Fruit fly (Drosophila melanogaster) whole organism, embryonic: Measurements from ENCODE around the gene Dhod.

Experiments
- Awh ChIP-seq: fragments of 200-800 bp; sonication (Bioruptor generic); IDR thresholded peaks from 2 replicates; pipeline ENCODE4, ENCODE4 v1.3.6; 2022; ENCODE audit warnings: missing biosample characterization, missing genetic modification characterization
- B-H2 ChIP-seq: fragments of 200-800 bp; sonication (Bioruptor generic); optimal IDR thresholded peaks from 2 replicates; lab custom pipeline; 2018; ENCODE audit warnings: missing biosample characterization, mild to moderate bottlenecking, missing genetic modification characterization
- Blimp-1 ChIP-seq: fragments of 200-800 bp; sonication (Bioruptor generic); optimal IDR thresholded peaks from 3 replicates; lab custom pipeline; 2018; ENCODE audit warnings: missing biosample characterization, missing genetic modification characterization, mild to moderate bottlenecking, moderate library complexity, missing genetic modification reagents
- CG10543 ChIP-seq: fragments of 200-800 bp; sonication (Bioruptor generic); optimal IDR thresholded peaks from 3 replicates; lab custom pipeline; 2017; ENCODE audit warnings: missing biosample characterization, mild to moderate bottlenecking, missing genetic modification characterization, moderate library complexity
- CG10565 ChIP-seq: fragments of 200-800 bp; sonication (Bioruptor generic); optimal IDR thresholded peaks from 3 replicates; lab custom pipeline; 2016; ENCODE audit warnings: missing biosample characterization, mild to moderate bottlenecking, missing genetic modification characterization
- CG14667 ChIP-seq: fragments of 200-800 bp; sonication (Bioruptor generic); IDR thresholded peaks from 2 replicates; pipeline ENCODE4 v1.3.6; 2022; ENCODE audit warnings: missing biosample characterization, missing genetic modification characterization
- CG15696 ChIP-seq: fragments of 200-800 bp; sonication (Bioruptor generic); optimal IDR thresholded peaks from 2 replicates; lab custom pipeline; 2019; ENCODE audit warnings: missing biosample characterization, mild to moderate bottlenecking, missing genetic modification characterization, moderate library complexity
- CG17385 ChIP-seq: fragments of 200-800 bp; sonication (Bioruptor generic); optimal IDR thresholded peaks from 3 replicates; lab custom pipeline; 2018; ENCODE audit warnings: missing biosample characterization, mild to moderate bottlenecking, missing genetic modification characterization
- CG17568 ChIP-seq: fragments of 200-800 bp; sonication (Bioruptor generic); optimal IDR thresholded peaks from 2 replicates; lab custom pipeline; 2018; ENCODE audit warnings: missing biosample characterization, mild to moderate bottlenecking, missing genetic modification characterization, moderate library complexity
- CG18262 ChIP-seq: fragments of 200-800 bp; optimal IDR thresholded peaks from 3 replicates; lab custom pipeline; 2019; ENCODE audit warnings: missing biosample characterization, mild to moderate bottlenecking, missing genetic modification characterization, moderate library complexity
- CG18764 ChIP-seq: fragments of 200-800 bp; sonication (Bioruptor generic); optimal IDR thresholded peaks from 3 replicates; lab custom pipeline; 2016; ENCODE audit warnings: missing biosample characterization, missing genetic modification characterization
- CG34224 ChIP-seq: fragments of 200-800 bp; sonication (Bioruptor generic); IDR thresholded peaks from 3 replicates; pipeline ENCODE4 v1.3.6; 2022; ENCODE audit warnings: missing biosample characterization, missing genetic modification characterization; ENCODE audit not compliant: partially characterized antibody
- CG4424 ChIP-seq: fragments of 200-800 bp; sonication (Bioruptor generic); optimal IDR thresholded peaks from 3 replicates; lab custom pipeline; 2016; ENCODE audit warnings: missing biosample characterization, missing genetic modification characterization
- CG6765 ChIP-seq: fragments of 200-800 bp; sonication (Bioruptor generic); optimal IDR thresholded peaks from 3 replicates; lab custom pipeline; 2017; ENCODE audit warnings: missing biosample characterization, mild to moderate bottlenecking, missing genetic modification characterization
- CG7372 ChIP-seq: fragments of 200-800 bp; sonication (Bioruptor generic); IDR thresholded peaks from 2 replicates; pipeline ENCODE4 v1.3.6; 2022; ENCODE audit warnings: missing biosample characterization, missing genetic modification characterization
- CG7556 ChIP-seq: fragments of 200-800 bp; sonication (Bioruptor generic); optimal IDR thresholded peaks from 2 replicates; lab custom pipeline; 2017; ENCODE audit warnings: missing biosample characterization, mild to moderate bottlenecking, missing genetic modification characterization
- CG8290 ChIP-seq, 3 experiments: fragments of 200-800 bp; sonication (Bioruptor generic); optimal IDR thresholded peaks; 2 replicates each; lab custom pipeline; 2016 to 2019; ENCODE audit warnings: missing biosample characterization in 3 of 3, missing genetic modification characterization in 3 of 3, mild to moderate bottlenecking in 2 of 3, moderate library complexity in 1 of 3
- CG9797 ChIP-seq: fragments of 200-800 bp; sonication (Bioruptor generic); optimal IDR thresholded peaks from 3 replicates; lab custom pipeline; 2018; ENCODE audit warnings: missing biosample characterization, mild to moderate bottlenecking, missing genetic modification characterization
- Doc3 ChIP-seq: fragments of 200-800 bp; sonication (Bioruptor generic); IDR thresholded peaks from 3 replicates; pipeline ENCODE4 v1.3.6; 2022; ENCODE audit warnings: missing biosample characterization, missing genetic modification characterization; ENCODE audit not compliant: partially characterized antibody
- Fer1 ChIP-seq: fragments of 200-800 bp; sonication (Bioruptor generic); optimal IDR thresholded peaks from 2 replicates; lab custom pipeline; 2017; ENCODE audit warnings: missing biosample characterization, mild to moderate bottlenecking, missing genetic modification characterization
- Hr3 ChIP-seq: fragments of 200-800 bp; sonication (Bioruptor generic); optimal IDR thresholded peaks from 3 replicates; lab custom pipeline; 2016; ENCODE audit warnings: missing biosample characterization, missing genetic modification characterization
- NC2β ChIP-seq: fragments of 200-800 bp; sonication (Bioruptor generic); optimal IDR thresholded peaks from 2 replicates; lab custom pipeline; 2016; ENCODE audit warnings: missing biosample characterization, missing genetic modification characterization
- Neu2 ChIP-seq: fragments of 200-800 bp; sonication (Bioruptor generic); optimal IDR thresholded peaks from 3 replicates; lab custom pipeline; 2016; ENCODE audit warnings: missing biosample characterization, missing genetic modification characterization, borderline replicate concordance
- Nf-YB ChIP-seq: fragments of 200-800 bp; sonication (Bioruptor generic); optimal IDR thresholded peaks from 3 replicates; lab custom pipeline; 2019; ENCODE audit warnings: missing biosample characterization, mild to moderate bottlenecking, missing genetic modification characterization, moderate library complexity
- Pdp1 ChIP-seq, 2 experiments: fragments of 200-800 bp; sonication (Bioruptor generic); optimal IDR thresholded peaks; 3 replicates each; lab custom pipeline; 2016; ENCODE audit warnings: missing biosample characterization in 2 of 2, missing genetic modification characterization in 2 of 2, mild to moderate bottlenecking in 1 of 2, moderate library complexity in 1 of 2
- Rfx ChIP-seq: fragments of 200-800 bp; sonication (Bioruptor generic); IDR thresholded peaks from 2 replicates; pipeline ENCODE4 v1.3.6; 2022; ENCODE audit warnings: missing biosample characterization, missing genetic modification characterization
- Side ChIP-seq: fragments of 200-800 bp; sonication (Bioruptor generic); optimal IDR thresholded peaks from 2 replicates; lab custom pipeline; 2016; ENCODE audit warnings: missing biosample characterization, missing genetic modification characterization
- Sry-δ ChIP-seq: fragments of 200-800 bp; sonication (Bioruptor generic); optimal IDR thresholded peaks from 2 replicates; lab custom pipeline; 2016; ENCODE audit warnings: missing biosample characterization, missing genetic modification characterization
- al ChIP-seq: fragments of 200-800 bp; sonication (Bioruptor generic); IDR thresholded peaks from 2 replicates; pipeline ENCODE4 v1.3.6; 2022; ENCODE audit warnings: missing biosample characterization, missing genetic modification characterization
- ap ChIP-seq: fragments of 200-800 bp; sonication (Bioruptor generic); IDR thresholded peaks from 2 replicates; pipeline ENCODE4 v1.3.6; 2022; ENCODE audit warnings: missing biosample characterization, missing genetic modification characterization
- ato ChIP-seq: fragments of 200-800 bp; sonication (Bioruptor generic); IDR thresholded peaks from 2 replicates; pipeline ENCODE4 v1.3.6; 2022; ENCODE audit warnings: missing biosample characterization, missing genetic modification characterization; ENCODE audit not compliant: partially characterized antibody
- bsh ChIP-seq, 2 experiments: fragments of 200-800 bp; sonication (Bioruptor generic); optimal IDR thresholded peaks; 2 replicates each; lab custom pipeline; 2017 to 2018; ENCODE audit warnings: mild to moderate bottlenecking in 2 of 2, missing biosample characterization in 2 of 2, missing genetic modification characterization in 2 of 2, moderate library complexity in 1 of 2
- dimm ChIP-seq: fragments of 200-800 bp; sonication (Bioruptor generic); IDR thresholded peaks from 2 replicates; pipeline ENCODE4 v1.3.6; 2022; ENCODE audit warnings: missing biosample characterization, missing genetic modification characterization
- dmrt11E ChIP-seq: fragments of 200-800 bp; sonication (Bioruptor generic); optimal IDR thresholded peaks from 3 replicates; lab custom pipeline; 2018; ENCODE audit warnings: missing biosample characterization, mild to moderate bottlenecking, missing genetic modification characterization, moderate library complexity
- dmrt99B ChIP-seq: fragments of 200-800 bp; sonication (Bioruptor generic); optimal IDR thresholded peaks from 2 replicates; lab custom pipeline; 2018; ENCODE audit warnings: missing biosample characterization, mild to moderate bottlenecking, missing genetic modification characterization, moderate library complexity
- fu2 ChIP-seq: fragments of 200-800 bp; sonication (Bioruptor generic); optimal IDR thresholded peaks from 2 replicates; lab custom pipeline; 2016; ENCODE audit warnings: missing biosample characterization, missing genetic modification characterization
- gem ChIP-seq: fragments of 200-800 bp; sonication (Bioruptor generic); optimal IDR thresholded peaks from 2 replicates; lab custom pipeline; 2019; ENCODE audit warnings: missing biosample characterization, mild to moderate bottlenecking, missing genetic modification characterization, moderate library complexity
- grau ChIP-seq: fragments of 200-800 bp; optimal IDR thresholded peaks from 3 replicates; lab custom pipeline; 2019; ENCODE audit warnings: missing biosample characterization, mild to moderate bottlenecking, missing genetic modification characterization, moderate library complexity
- gsb-n ChIP-seq: fragments of 200-800 bp; sonication (Bioruptor generic); optimal IDR thresholded peaks from 3 replicates; lab custom pipeline; 2018; ENCODE audit warnings: missing biosample characterization, mild to moderate bottlenecking, missing genetic modification characterization
- inv ChIP-seq: fragments of 200-800 bp; sonication (Bioruptor generic); IDR thresholded peaks from 2 replicates; pipeline ENCODE4 v1.3.6; 2022; ENCODE audit warnings: missing biosample characterization, missing genetic modification characterization; ENCODE audit not compliant: partially characterized antibody
- knrl ChIP-seq: fragments of 200-800 bp; sonication (Bioruptor generic); IDR thresholded peaks from 3 replicates; pipeline ENCODE4 v1.3.6; 2022; ENCODE audit warnings: missing biosample characterization, missing genetic modification characterization; ENCODE audit not compliant: partially characterized antibody
- lilli ChIP-seq: fragments of 200-800 bp; sonication (Bioruptor generic); optimal IDR thresholded peaks from 3 replicates; lab custom pipeline; 2016; ENCODE audit warnings: missing biosample characterization, missing genetic modification characterization
- otp ChIP-seq: fragments of 200-800 bp; sonication (Bioruptor generic); IDR thresholded peaks from 3 replicates; pipeline ENCODE4, ENCODE4 v1.3.6; 2022; ENCODE audit warnings: missing biosample characterization, missing genetic modification characterization
- pho ChIP-seq: fragments of 200-800 bp; sonication (Bioruptor generic); optimal IDR thresholded peaks from 2 replicates; lab custom pipeline; 2016; ENCODE audit warnings: missing biosample characterization, missing genetic modification characterization
- schlank ChIP-seq: fragments of 200-800 bp; sonication (Bioruptor generic); optimal IDR thresholded peaks from 2 replicates; lab custom pipeline; 2018; ENCODE audit warnings: missing biosample characterization, mild to moderate bottlenecking, missing genetic modification characterization
- ssp ChIP-seq: fragments of 200-800 bp; sonication (Bioruptor generic); IDR thresholded peaks from 2 replicates; pipeline ENCODE4 v1.3.6; 2022; ENCODE audit warnings: missing biosample characterization, missing genetic modification characterization
- tgo ChIP-seq: fragments of 200-800 bp; sonication (Bioruptor generic); IDR thresholded peaks from 3 replicates; pipeline ENCODE4 v1.3.6; 2022; ENCODE audit warnings: missing biosample characterization, missing genetic modification characterization
- tna ChIP-seq: fragments of 200-800 bp; sonication (Bioruptor generic); IDR thresholded peaks from 2 replicates; pipeline ENCODE4 v1.3.6; 2022; ENCODE audit warnings: missing biosample characterization, missing genetic modification characterization; ENCODE audit not compliant: partially characterized antibody
- trem ChIP-seq: fragments of 200-800 bp; optimal IDR thresholded peaks from 3 replicates; lab custom pipeline; 2019; ENCODE audit warnings: missing biosample characterization, mild to moderate bottlenecking, missing genetic modification characterization, moderate library complexity

Gene Dhod

dm6 chr3R:8673803-8674234 is 21.1 kb upstream of the Dhod start, which contains the start of gene mRpL19 (continued):
- TF ChIP-seq Fer1: peak; percentile 64
- peak; percentile 48 for TF ChIP-seq Blimp-1
- TF ChIP-seq lilli: peak; percentile 45
- peak; percentile 20 for TF ChIP-seq CG18764
- TF ChIP-seq knrl (GFP tag; lab: Robert Waterston, UW): peak; percentile 26; the same call in 1 of the 3 replicates
- peak; percentile 53; the same call in 2 of the 3 replicates for TF ChIP-seq CG34224
- TF ChIP-seq NC2β (GFP tag; lab: Kevin White, UChicago): no peak
- 0 out of 2 replicates have a peak, but pooled peaks have one; percentile 23 for TF ChIP-seq tna (GFP tag; lab: Robert Waterston, UW)
- no peak for TF ChIP-seq fu2 (GFP tag; lab: Kevin White, UChicago)
- no peak for TF ChIP-seq otp (GFP tag; lab: Robert Waterston, UW)
- TF ChIP-seq gem (tag; lab: Kevin White, UChicago): peak; percentile 70
- TF ChIP-seq CG7372: no peak
- peak; percentile 60 for TF ChIP-seq CG15696 (tag; lab: Kevin White, UChicago)
- peak; percentile 100 for TF ChIP-seq trem (tag; lab: Kevin White, UChicago)
- TF ChIP-seq CG8290 (GFP tag; optimal IDR thresholded peaks at IDR 0.05; lab: Kevin White, UChicago): peak; percentile 45
- no peak for TF ChIP-seq CG8290 (tag; optimal IDR thresholded peaks at IDR 0.05; lab: Kevin White, UChicago)
- TF ChIP-seq CG18262 (tag; lab: Kevin White, UChicago): peak; percentile 63
- peak in 1 of 2 experiments; percentile 90 for TF ChIP-seq Pdp1 (GFP tag; optimal IDR thresholded peaks at IDR 0.05; lab: Kevin White, UChicago)
- TF ChIP-seq dmrt99B: peak; percentile 33
- peak; percentile 32 for TF ChIP-seq CG10543 (GFP tag; lab: Kevin White, UChicago)
- TF ChIP-seq CG17385: peak; percentile 50
- TF ChIP-seq inv: 0 out of 2 replicates have a peak, but pooled peaks have one; percentile 6
- TF ChIP-seq Nf-YB (GFP tag; lab: Kevin White, UChicago): peak; percentile 37
- TF ChIP-seq Hr3 (GFP tag; lab: Kevin White, UChicago): peak; percentile 18
- no peak for TF ChIP-seq Rfx (GFP tag; lab: Robert Waterston, UW)
- TF ChIP-seq CG14667 (GFP tag; lab: Robert Waterston, UW): no peak
- no peak for TF ChIP-seq CG10565
- TF ChIP-seq CG7556: peak; percentile 53
- TF ChIP-seq ssp (GFP tag; lab: Robert Waterston, UW): no peak
- TF ChIP-seq pho (GFP tag; lab: Kevin White, UChicago): no peak
- no peak for TF ChIP-seq ap (GFP tag; lab: Robert Waterston, UW)
- TF ChIP-seq bsh (GFP tag; optimal IDR thresholded peaks at IDR 0.05; lab: Kevin White, UChicago): peak in 1 of 2 experiments; percentile 38
- peak; percentile 73 for TF ChIP-seq gsb-n (tag; lab: Kevin White, UChicago)
- TF ChIP-seq dmrt11E (tag; lab: Kevin White, UChicago): peak; percentile 34
- TF ChIP-seq dimm (GFP tag; lab: Robert Waterston, UW): no peak
- no peak for TF ChIP-seq Neu2 (GFP tag; lab: Kevin White, UChicago)
- TF ChIP-seq CG4424: peak; percentile 41
- TF ChIP-seq tgo (GFP tag; lab: Robert Waterston, UW): no peak
- peak; percentile 49 for TF ChIP-seq CG17568 (GFP tag; lab: Kevin White, UChicago)
- TF ChIP-seq Sry-δ: peak; percentile 21
- no peak for TF ChIP-seq Side (GFP tag; lab: Kevin White, UChicago)
- TF ChIP-seq al (GFP tag; lab: Robert Waterston, UW): no peak
- peak; percentile 53; the same call in 1 of the 2 replicates for TF ChIP-seq ato
- TF ChIP-seq CG9797 (GFP tag; lab: Kevin White, UChicago): peak; percentile 26
- TF ChIP-seq CG6765 (GFP tag; lab: Kevin White, UChicago): no peak
- peak; percentile 57 for TF ChIP-seq grau (tag; lab: Kevin White, UChicago)
- peak; percentile 56 for TF ChIP-seq B-H2 (GFP tag; lab: Kevin White, UChicago)
- no peak for TF ChIP-seq Awh
- no peak for TF ChIP-seq schlank
- peak; percentile 39; the same call in 2 of the 3 replicates for TF ChIP-seq Doc3 (GFP tag; lab: Robert Waterston, UW)
